Worm (Caenorhabditis elegans) whole organism, young adult: ENCODE measurements around the gene clec-134.

Experiments used
- ama-1 ChIP-seq, 3 experiments: fragments of 150-350 bp in 1 of 3; sonication (generic microtip) in 2 of 3; optimal IDR thresholded peaks; 2 replicates each; lab custom pipeline; 2014 to 2018; ENCODE audit warnings: missing biosample characterization in 2 of 3, missing genetic modification characterization in 2 of 3, missing genetic modification reagents in 2 of 3
- rec-8 ChIP-seq, 2 experiments: sonication (generic microtip); optimal IDR thresholded peaks; 2 replicates each; lab custom pipeline; 2016; ENCODE audit warnings: mild to moderate bottlenecking in 2 of 2, missing genetic modification characterization in 2 of 2, missing genetic modification reagents in 2 of 2, missing genotype in 2 of 2, missing biosample characterization in 1 of 2, missing compliant biosample characterization in 1 of 2, moderate library complexity in 1 of 2
- snpc-4 ChIP-seq, 5 experiments: fragments of 150-350 bp in 1 of 5; sonication (generic microtip) in 4 of 5; optimal IDR thresholded peaks; 2 replicates each; lab custom pipeline; 2014 to 2018; ENCODE audit warnings: missing genetic modification characterization in 5 of 5, missing biosample characterization in 3 of 5, antibody characterized with exemption in 2 of 5, mild to moderate bottlenecking in 2 of 5, missing compliant biosample characterization in 2 of 5, missing genotype in 2 of 5, moderate library complexity in 2 of 5, missing genetic modification reagents in 1 of 5

DNA sequence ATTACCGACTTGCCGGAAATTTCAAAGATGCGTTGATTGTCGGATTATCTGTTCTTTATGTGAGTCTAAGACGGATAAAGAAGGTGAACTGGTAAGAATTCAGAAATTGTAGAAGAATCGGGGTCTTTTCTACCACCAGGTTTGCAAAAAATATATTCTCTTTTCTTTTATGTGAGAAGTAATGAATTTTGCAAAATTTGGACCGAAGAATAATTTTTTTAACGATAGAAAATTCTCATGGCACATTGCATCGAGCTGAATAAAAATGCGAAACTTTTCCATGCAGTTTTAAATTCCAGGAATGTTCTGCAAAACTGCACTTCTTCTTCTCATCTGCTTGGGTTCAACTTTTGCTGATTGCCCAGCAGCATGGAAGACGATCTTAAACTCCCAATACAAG, 6.6 kb upstream of the clec-134 start, which contains the start of gene clec-130:
- TF ChIP-seq rec-8 (tag; optimal IDR thresholded peaks at IDR 0.05; lab: Kevin White, UChicago): no peak
- no peak for TF ChIP-seq ama-1 (optimal IDR thresholded peaks at IDR 0.05; lab: Kevin White, UChicago)
- TF ChIP-seq ama-1 (GFP tag; optimal IDR thresholded peaks at IDR 0.05; lab: Kevin White, UChicago): no peak
- TF ChIP-seq snpc-4 (GFP tag; optimal IDR thresholded peaks at IDR 0.05; lab: Kevin White, UChicago): no peak
- no peak for TF ChIP-seq snpc-4 (tag; optimal IDR thresholded peaks at IDR 0.05; lab: Kevin White, UChicago)
